Fruit fly (Drosophila melanogaster): ENCODE results near the gene ema.

The ema gene

dm6 chr3R:16455875-16456274 lies 14.4 kb upstream of the ema start, which contains the start of gene CG14883:
Gene CG14883 (plus strand): TSS chr3R:16456052.
- TF ChIP-seq tna (GFP tag; IDR thresholded peaks at IDR 0.05; ENCODE audit: partially characterized antibody), result no peak
- TF ChIP-seq MESR4 (GFP tag; optimal IDR thresholded peaks at IDR 0.05), result peak; percentile 81
- TF ChIP-seq kah (GFP tag; optimal IDR thresholded peaks at IDR 0.05), result peak; percentile 10
- TF ChIP-seq Dll (GFP tag; IDR thresholded peaks at IDR 0.05; ENCODE audit: partially characterized antibody), result peak; percentile 58; the same call in 2 of the 4 replicates
- peak; percentile 98 for TF ChIP-seq Blimp-1 (GFP tag; optimal IDR thresholded peaks at IDR 0.05)
- TF ChIP-seq CG2116 (GFP tag; optimal IDR thresholded peaks at IDR 0.05), result peak; percentile 70
- no peak for TF ChIP-seq Chrac-16 (GFP tag; optimal IDR thresholded peaks at IDR 0.05)
- no peak for TF ChIP-seq Oaz (GFP tag; IDR thresholded peaks at IDR 0.05)
- TF ChIP-seq luna (GFP tag; optimal IDR thresholded peaks at IDR 0.05), result no peak
- TF ChIP-seq CG10267 (tag; optimal IDR thresholded peaks at IDR 0.05), result peak; percentile 14
- TF ChIP-seq trem (tag; optimal IDR thresholded peaks at IDR 0.05), result peak; percentile 58
- TF ChIP-seq jumu (GFP tag; optimal IDR thresholded peaks at IDR 0.05), result no peak
- no peak for TF ChIP-seq CG6813 (GFP tag; optimal IDR thresholded peaks at IDR 0.05)
- peak; percentile 69 for TF ChIP-seq CG13287 (GFP tag; IDR thresholded peaks at IDR 0.05; ENCODE audit: partially characterized antibody)
- TF ChIP-seq fu2 (GFP tag; optimal IDR thresholded peaks at IDR 0.05), result no peak
- peak; percentile 18 for TF ChIP-seq CG17568 (GFP tag; optimal IDR thresholded peaks at IDR 0.05)
- no peak for TF ChIP-seq CG17186 (GFP tag; optimal IDR thresholded peaks at IDR 0.05)
- TF ChIP-seq knrl (GFP tag; IDR thresholded peaks at IDR 0.05; ENCODE audit: partially characterized antibody), result 0 out of 3 replicates have a peak, but pooled peaks have one; percentile 17
- no peak for TF ChIP-seq eyg (GFP tag; optimal IDR thresholded peaks at IDR 0.05)
- no peak for TF ChIP-seq CG2129 (GFP tag; IDR thresholded peaks at IDR 0.05; ENCODE audit: partially characterized antibody)
- no peak for TF ChIP-seq Hey (tag; optimal IDR thresholded peaks at IDR 0.05)
- TF ChIP-seq CG14860 (GFP tag; IDR thresholded peaks at IDR 0.05; ENCODE audit: partially characterized antibody), result no peak
- peak; percentile 27 for TF ChIP-seq Sry-δ (GFP tag; optimal IDR thresholded peaks at IDR 0.05)
- TF ChIP-seq Dp (GFP tag; optimal IDR thresholded peaks at IDR 0.05), result peak; percentile 88
- no peak for TF ChIP-seq CG12219 (GFP tag; optimal IDR thresholded peaks at IDR 0.05)
- TF ChIP-seq toy (GFP tag; IDR thresholded peaks at IDR 0.05), result no peak
- TF ChIP-seq inv (GFP tag; IDR thresholded peaks at IDR 0.05; ENCODE audit: partially characterized antibody), result no peak
- peak; percentile 54; the same call in 1 of the 3 replicates for TF ChIP-seq Opbp (GFP tag; IDR thresholded peaks at IDR 0.05; ENCODE audit: partially characterized antibody)
- no peak for TF ChIP-seq pfk (GFP tag; optimal IDR thresholded peaks at IDR 0.05)
- TF ChIP-seq br (optimal IDR thresholded peaks at IDR 0.05), result no peak
- no peak for TF ChIP-seq ttk (GFP tag; IDR thresholded peaks at IDR 0.05)
- TF ChIP-seq CG9797 (GFP tag; optimal IDR thresholded peaks at IDR 0.05), result peak; percentile 27
- no peak for TF ChIP-seq CrebB (tag; optimal IDR thresholded peaks at IDR 0.05)
- TF ChIP-seq unc-4 (GFP tag; IDR thresholded peaks at IDR 0.05; ENCODE audit: partially characterized antibody), result peak; percentile 52; the same call in 1 of the 2 replicates
- peak; percentile 34; the same call in 1 of the 2 replicates for TF ChIP-seq hbn (GFP tag; IDR thresholded peaks at IDR 0.05; ENCODE audit: partially characterized antibody)
- TF ChIP-seq ase (GFP tag; IDR thresholded peaks at IDR 0.05), result no peak
- no peak for TF ChIP-seq CG12659 (GFP tag; optimal IDR thresholded peaks at IDR 0.05)
- TF ChIP-seq CG1024 (GFP tag; IDR thresholded peaks at IDR 0.05), result no peak
- no peak for TF ChIP-seq Spps (tag; optimal IDR thresholded peaks at IDR 0.05)
- TF ChIP-seq CHES-1-like (GFP tag; optimal IDR thresholded peaks at IDR 0.05), result no peak
- TF ChIP-seq CG14014 (GFP tag; IDR thresholded peaks at IDR 0.05), result no peak
- no peak for TF ChIP-seq gem (tag; optimal IDR thresholded peaks at IDR 0.05)
- no peak for TF ChIP-seq tll (GFP tag; optimal IDR thresholded peaks at IDR 0.05)
- no peak for TF ChIP-seq CG2678 (tag; optimal IDR thresholded peaks at IDR 0.05)
- peak; percentile 65; the same call in 1 of the 2 replicates for TF ChIP-seq bbx (GFP tag; IDR thresholded peaks at IDR 0.05; ENCODE audit: partially characterized antibody)
- TF ChIP-seq CG6254 (GFP tag; optimal IDR thresholded peaks at IDR 0.05), result no peak
- no peak for TF ChIP-seq Adf1 (GFP tag; IDR thresholded peaks at IDR 0.05)
- peak; percentile 33; the same call in 1 of the 2 replicates for TF ChIP-seq ato (GFP tag; IDR thresholded peaks at IDR 0.05; ENCODE audit: partially characterized antibody)
- TF ChIP-seq pros (GFP tag; optimal IDR thresholded peaks at IDR 0.05), result no peak
